Worm (Caenorhabditis elegans) whole organism, late embryonic: ENCODE measurements around the gene mrps-11.

Source experiments
- C08G9.2 ChIP-seq: sonication (generic microtip); optimal IDR thresholded peaks from 2 replicates; lab custom pipeline; 2016; ENCODE audit warnings: mild to moderate bottlenecking, missing genetic modification characterization, moderate library complexity, missing compliant biosample characterization
- F13H6.1 ChIP-seq: sonication (generic microtip); optimal IDR thresholded peaks from 2 replicates; lab custom pipeline; 2016; ENCODE audit warnings: missing genetic modification characterization, missing compliant biosample characterization
- K02D7.2 ChIP-seq: sonication (generic microtip); optimal IDR thresholded peaks from 2 replicates; lab custom pipeline; 2017; ENCODE audit warnings: mild to moderate bottlenecking, missing genetic modification characterization, missing compliant biosample characterization
- K09A11.1 ChIP-seq: sonication (generic microtip); optimal IDR thresholded peaks from 2 replicates; lab custom pipeline; 2017; ENCODE audit warnings: antibody characterized with exemption, mild to moderate bottlenecking, missing genetic modification characterization, missing compliant biosample characterization; ENCODE audit not compliant: insufficient read depth
- T23F11.4 ChIP-seq: fragments of 200-800 bp; sonication (Bioruptor generic); optimal IDR thresholded peaks from 2 replicates; lab custom pipeline; 2018; ENCODE audit warnings: mild to moderate bottlenecking, missing genetic modification characterization, missing compliant biosample characterization
- ahr-1 ChIP-seq: sonication (generic microtip); optimal IDR thresholded peaks from 2 replicates; lab custom pipeline; 2016; ENCODE audit warnings: missing genetic modification characterization, missing compliant biosample characterization
- ama-1 ChIP-seq: fragments of 150-350 bp; optimal IDR thresholded peaks from 2 replicates; lab custom pipeline; 2014
- ceh-18 ChIP-seq: sonication (generic microtip); optimal IDR thresholded peaks from 2 replicates; lab custom pipeline; 2016; ENCODE audit warnings: missing genetic modification characterization, missing compliant biosample characterization
- ceh-19 ChIP-seq: fragments of 200-800 bp; sonication (Bioruptor generic); optimal IDR thresholded peaks from 2 replicates; lab custom pipeline; 2018; ENCODE audit warnings: mild to moderate bottlenecking, missing genetic modification characterization, missing compliant biosample characterization
- ceh-24 ChIP-seq: sonication (generic microtip); optimal IDR thresholded peaks from 2 replicates; lab custom pipeline; 2016; ENCODE audit warnings: mild to moderate bottlenecking, missing genetic modification characterization, missing compliant biosample characterization
- ceh-30 ChIP-seq: fragments of 150-350 bp; optimal IDR thresholded peaks from 2 replicates; lab custom pipeline; 2014; ENCODE audit warnings: missing biosample characterization, missing genetic modification characterization
- ceh-31 ChIP-seq: sonication (generic microtip); optimal IDR thresholded peaks from 2 replicates; lab custom pipeline; 2016; ENCODE audit warnings: missing genetic modification characterization, missing compliant biosample characterization
- ceh-34 ChIP-seq: sonication (generic microtip); optimal IDR thresholded peaks from 2 replicates; lab custom pipeline; 2016; ENCODE audit warnings: mild to moderate bottlenecking, missing genetic modification characterization, missing compliant biosample characterization
- ceh-45 ChIP-seq: fragments of 200-800 bp; sonication (Bioruptor generic); IDR thresholded peaks from 2 replicates; pipeline ENCODE4 v1.3.6; 2022; ENCODE audit warnings: missing genetic modification reagents, missing genetic modification characterization, missing compliant biosample characterization
- che-1 ChIP-seq: sonication (generic microtip); optimal IDR thresholded peaks from 2 replicates; lab custom pipeline; 2016; ENCODE audit warnings: mild to moderate bottlenecking, missing genetic modification characterization, missing compliant biosample characterization
- elt-2 ChIP-seq: sonication (generic microtip); optimal IDR thresholded peaks from 2 replicates; lab custom pipeline; 2016; ENCODE audit warnings: missing genetic modification reagents, missing genetic modification characterization, missing compliant biosample characterization
- elt-4 ChIP-seq: sonication (generic microtip); optimal IDR thresholded peaks from 2 replicates; lab custom pipeline; 2016; ENCODE audit warnings: missing genetic modification characterization, missing compliant biosample characterization
- ets-4 ChIP-seq: sonication (generic microtip); optimal IDR thresholded peaks from 2 replicates; lab custom pipeline; 2016; ENCODE audit warnings: missing genetic modification characterization, missing compliant biosample characterization
- eyg-1 ChIP-seq: sonication (generic microtip); optimal IDR thresholded peaks from 2 replicates; lab custom pipeline; 2016; ENCODE audit warnings: missing genotype, missing genetic modification characterization, missing compliant biosample characterization
- fax-1 ChIP-seq: sonication (generic microtip); optimal IDR thresholded peaks from 2 replicates; lab custom pipeline; 2016; ENCODE audit warnings: missing genotype, missing genetic modification characterization, missing compliant biosample characterization
- fkh-10 ChIP-seq: fragments of 150-350 bp; optimal IDR thresholded peaks from 2 replicates; lab custom pipeline; 2014; ENCODE audit warnings: missing biosample characterization, missing genetic modification reagents, missing genetic modification characterization
- hlh-15 ChIP-seq: sonication (generic microtip); optimal IDR thresholded peaks from 2 replicates; lab custom pipeline; 2016; ENCODE audit warnings: missing genetic modification characterization, missing compliant biosample characterization
- mec-3 ChIP-seq: sonication (generic microtip); optimal IDR thresholded peaks from 2 replicates; lab custom pipeline; 2016; ENCODE audit warnings: borderline replicate concordance, missing genetic modification characterization, missing compliant biosample characterization
- nhr-11 ChIP-seq: fragments of 150-350 bp; optimal IDR thresholded peaks from 2 replicates; lab custom pipeline; 2014; ENCODE audit warnings: missing biosample characterization, missing genetic modification characterization
- nhr-232 ChIP-seq: sonication (generic microtip); optimal IDR thresholded peaks from 2 replicates; lab custom pipeline; 2016; ENCODE audit warnings: missing genetic modification characterization, missing compliant biosample characterization
- odd-2 ChIP-seq: sonication (generic microtip); optimal IDR thresholded peaks from 2 replicates; lab custom pipeline; 2017; ENCODE audit warnings: antibody characterized with exemption, mild to moderate bottlenecking, missing genetic modification characterization, missing compliant biosample characterization
- pax-1 ChIP-seq: fragments of 150-350 bp; optimal IDR thresholded peaks from 2 replicates; lab custom pipeline; 2014; ENCODE audit warnings: missing biosample characterization, missing genetic modification characterization
- pha-4 ChIP-seq: fragments of 150-350 bp; optimal IDR thresholded peaks from 2 replicates; lab custom pipeline; 2018; ENCODE audit warnings: missing biosample characterization, missing genetic modification reagents, missing genetic modification characterization
- pqm-1 ChIP-seq: sonication (generic microtip); optimal IDR thresholded peaks from 2 replicates; lab custom pipeline; 2016; ENCODE audit warnings: missing genetic modification characterization, missing compliant biosample characterization
- ref-2 ChIP-seq: sonication (generic microtip); optimal IDR thresholded peaks from 2 replicates; lab custom pipeline; 2016; ENCODE audit warnings: missing genetic modification characterization, missing compliant biosample characterization
- rnt-1 ChIP-seq: sonication (generic microtip); optimal IDR thresholded peaks from 2 replicates; lab custom pipeline; 2016; ENCODE audit warnings: missing genetic modification characterization, missing compliant biosample characterization
- sdc-2 ChIP-seq: sonication (generic microtip); optimal IDR thresholded peaks from 2 replicates; lab custom pipeline; 2016; ENCODE audit warnings: missing genotype, missing genetic modification characterization, missing compliant biosample characterization
- syd-9 ChIP-seq: sonication (generic microtip); optimal IDR thresholded peaks from 2 replicates; lab custom pipeline; 2016; ENCODE audit warnings: mild to moderate bottlenecking, missing genetic modification characterization, moderate library complexity, missing compliant biosample characterization
- tbx-2 ChIP-seq: sonication (generic microtip); optimal IDR thresholded peaks from 2 replicates; lab custom pipeline; 2016; ENCODE audit warnings: missing genetic modification characterization, missing compliant biosample characterization
- ttx-3 ChIP-seq: sonication (generic microtip); optimal IDR thresholded peaks from 2 replicates; lab custom pipeline; 2016; ENCODE audit warnings: missing genetic modification reagents, missing genetic modification characterization, missing compliant biosample characterization
- unc-42 ChIP-seq: sonication (generic microtip); optimal IDR thresholded peaks from 2 replicates; lab custom pipeline; 2016; ENCODE audit warnings: missing genotype, missing genetic modification characterization, missing compliant biosample characterization
- unc-55 ChIP-seq: sonication (generic microtip); optimal IDR thresholded peaks from 2 replicates; lab custom pipeline; 2017; ENCODE audit warnings: missing biosample characterization, missing genetic modification reagents, missing genetic modification characterization
- unc-86 ChIP-seq: sonication (generic microtip); optimal IDR thresholded peaks from 2 replicates; lab custom pipeline; 2016; ENCODE audit warnings: missing genetic modification characterization, missing compliant biosample characterization
- ztf-16 ChIP-seq: sonication (generic microtip); optimal IDR thresholded peaks from 2 replicates; lab custom pipeline; 2017; ENCODE audit warnings: missing genetic modification characterization, missing compliant biosample characterization

mrps-11 gene

DNA sequence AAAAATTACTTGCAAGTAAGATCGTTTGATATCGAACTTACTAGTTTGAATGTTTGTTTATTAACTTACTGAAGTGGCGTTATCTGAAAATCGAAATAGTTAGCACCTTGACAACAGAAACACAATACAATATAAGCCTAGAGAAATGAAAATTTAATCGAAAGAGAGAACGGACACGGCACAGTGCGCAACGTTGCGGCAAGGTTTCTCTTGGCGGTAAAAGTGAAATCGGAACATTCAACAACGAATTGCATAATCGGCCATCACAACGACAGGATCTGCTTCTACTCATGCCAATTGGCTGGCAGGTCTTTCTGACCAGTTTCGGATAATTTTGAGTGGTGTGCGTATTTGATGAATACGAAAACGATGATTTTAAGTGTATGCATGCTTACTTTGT lies 31.1 kb upstream of the mrps-11 start, which contains the start of gene dyf-4:
Gene dyf-4 (minus strand): TSS at position 213 of the 400 bp plus-strand sequence.
- TF ChIP-seq F13H6.1 (tag; lab: Kevin White, UChicago) (no peak), che-1 (tag; lab: Kevin White, UChicago) (no peak), T23F11.4 (GFP tag; lab: Kevin White, UChicago) (no peak), nhr-11 (tag; lab: Kevin White, UChicago) (no peak), ceh-31 (tag; lab: Kevin White, UChicago) (no peak), K02D7.2 (tag; lab: Kevin White, UChicago) (no peak), syd-9 (no peak), elt-2 (tag; lab: Kevin White, UChicago) (no peak), sdc-2 (no peak), K09A11.1 (no peak), ceh-19 (GFP tag; lab: Kevin White, UChicago) (no peak), unc-55 (GFP tag; lab: Kevin White, UChicago) (no peak), ama-1 (lab: Kevin White, UChicago) (no peak), ahr-1 (tag; lab: Kevin White, UChicago) (no peak)
- TF ChIP-seq, all 69 proteins: peak for 0

DNA sequence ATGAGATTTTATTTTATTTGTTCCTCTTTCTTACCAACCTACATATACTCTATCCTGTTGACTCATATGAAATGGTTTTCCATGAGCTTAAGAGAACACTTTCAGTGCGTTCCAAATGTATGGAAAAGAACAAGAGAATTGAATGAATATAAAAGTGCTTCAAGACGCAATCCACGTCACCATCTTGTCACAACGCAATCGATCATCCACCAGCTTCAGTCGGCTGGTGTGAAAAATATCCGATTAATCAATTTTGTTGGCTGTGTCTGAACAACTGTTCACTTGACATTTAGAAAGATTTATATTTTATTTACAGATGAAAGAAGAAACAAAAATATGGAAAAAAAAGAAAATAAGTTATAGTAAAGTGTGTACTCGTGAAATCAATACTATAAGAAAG lies 28.9 kb upstream of the mrps-11 start:
- TF ChIP-seq unc-55 (GFP tag; lab: Kevin White, UChicago): peak; percentile 79
- no peak for TF ChIP-seq pqm-1 (tag; lab: Kevin White, UChicago)

DNA sequence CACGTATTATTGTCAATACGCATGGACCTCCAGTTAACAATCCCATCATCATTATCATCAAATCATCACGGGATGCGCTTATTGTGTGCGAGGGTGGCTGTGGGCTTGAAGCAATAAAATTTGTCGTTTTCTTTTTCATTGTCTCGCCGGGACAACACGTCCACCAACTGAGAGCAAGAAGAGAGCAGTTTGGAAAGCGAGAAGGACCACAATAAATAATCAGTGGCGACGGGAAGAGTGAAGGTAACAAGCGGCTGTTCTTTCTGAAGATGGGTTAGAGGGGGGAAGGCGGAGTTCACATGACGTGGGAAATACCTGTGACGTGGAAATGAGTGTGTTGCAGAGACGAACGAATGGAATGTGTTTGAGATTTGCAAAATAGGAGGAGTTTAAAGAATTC lies 24.3 kb upstream of the mrps-11 start:
- TF ChIP-seq pax-1 (no peak), unc-86 (no peak), pqm-1 (tag; lab: Kevin White, UChicago) (no peak), unc-42 (tag; lab: Kevin White, UChicago) (no peak), mec-3 (tag; lab: Kevin White, UChicago) (no peak), ceh-18 (tag; lab: Kevin White, UChicago) (peak; percentile 86), hlh-15 (tag; lab: Kevin White, UChicago) (no peak), nhr-11 (tag; lab: Kevin White, UChicago) (no peak), nhr-232 (tag; lab: Kevin White, UChicago) (no peak), ztf-16 (tag; lab: Kevin White, UChicago) (no peak), T23F11.4 (GFP tag; lab: Kevin White, UChicago) (no peak), elt-4 (tag; lab: Kevin White, UChicago) (no peak), ceh-31 (tag; lab: Kevin White, UChicago) (no peak), fax-1 (tag; lab: Kevin White, UChicago) (no peak), C08G9.2 (tag; lab: Kevin White, UChicago) (no peak), ceh-45 (GFP tag; lab: Robert Waterston, UW) (no peak), ceh-34 (tag; lab: Kevin White, UChicago) (peak; percentile 0), odd-2 (tag; lab: Kevin White, UChicago) (no peak), fkh-10 (no peak), rnt-1 (tag; lab: Kevin White, UChicago) (peak; percentile 88), pha-4 (tag; lab: Kevin White, UChicago) (no peak), tbx-2 (tag; lab: Kevin White, UChicago) (no peak), eyg-1 (no peak), K09A11.1 (no peak), ceh-24 (tag; lab: Kevin White, UChicago) (no peak), ceh-30 (tag; lab: Kevin White, UChicago) (no peak), unc-55 (GFP tag; lab: Kevin White, UChicago) (peak; percentile 75), ref-2 (no peak), ttx-3 (tag; lab: Kevin White, UChicago) (no peak), ets-4 (tag; lab: Kevin White, UChicago) (no peak), che-1 (tag; lab: Kevin White, UChicago) (no peak)
